Fruit fly (Drosophila melanogaster): ENCODE measurements around the gene IKKbeta.

dm6 chr3R:16040925-16041324, 8.3 kb downstream of the IKKbeta start:
- TF ChIP-seq CG8478 (optimal IDR thresholded peaks at IDR 0.05) (no peak), CTCF (optimal IDR thresholded peaks at IDR 0.05) (peak in 1 of 2 experiments; percentile 54)
